Worm (Caenorhabditis elegans) whole organism, late embryonic: Measurements from ENCODE around the gene fbxc-32.
"Not testable (repeated sequence)": the region's sequence is repeated elsewhere in the genome, so short reads cannot be mapped to it uniquely, and the experiment has no call there.

Experiments used
- C08G9.2 ChIP-seq: sonication (generic microtip); optimal IDR thresholded peaks from 2 replicates; lab custom pipeline; 2016; ENCODE audit warnings: mild to moderate bottlenecking, missing genetic modification characterization, moderate library complexity, missing compliant biosample characterization
- C38D4.7 ChIP-seq: fragments of 200-800 bp; sonication (Bioruptor generic); optimal IDR thresholded peaks from 2 replicates; lab custom pipeline; 2018; ENCODE audit warnings: mild to moderate bottlenecking, missing genetic modification characterization, moderate library complexity, missing compliant biosample characterization
- F13H6.1 ChIP-seq: sonication (generic microtip); optimal IDR thresholded peaks from 2 replicates; lab custom pipeline; 2016; ENCODE audit warnings: missing genetic modification characterization, missing compliant biosample characterization
- ceh-19 ChIP-seq: fragments of 200-800 bp; sonication (Bioruptor generic); optimal IDR thresholded peaks from 2 replicates; lab custom pipeline; 2018; ENCODE audit warnings: mild to moderate bottlenecking, missing genetic modification characterization, missing compliant biosample characterization
- ceh-31 ChIP-seq: sonication (generic microtip); optimal IDR thresholded peaks from 2 replicates; lab custom pipeline; 2016; ENCODE audit warnings: missing genetic modification characterization, missing compliant biosample characterization
- ceh-48 ChIP-seq: sonication (generic microtip); optimal IDR thresholded peaks from 2 replicates; lab custom pipeline; 2016; ENCODE audit warnings: missing genetic modification characterization, inconsistent platforms, missing compliant biosample characterization
- che-1 ChIP-seq: sonication (generic microtip); optimal IDR thresholded peaks from 2 replicates; lab custom pipeline; 2016; ENCODE audit warnings: mild to moderate bottlenecking, missing genetic modification characterization, missing compliant biosample characterization
- elt-4 ChIP-seq: sonication (generic microtip); optimal IDR thresholded peaks from 2 replicates; lab custom pipeline; 2016; ENCODE audit warnings: missing genetic modification characterization, missing compliant biosample characterization
- eyg-1 ChIP-seq: sonication (generic microtip); optimal IDR thresholded peaks from 2 replicates; lab custom pipeline; 2016; ENCODE audit warnings: missing genotype, missing genetic modification characterization, missing compliant biosample characterization
- hlh-30 ChIP-seq: sonication (generic microtip); optimal IDR thresholded peaks from 2 replicates; lab custom pipeline; 2017; ENCODE audit warnings: antibody characterized with exemption, missing genetic modification characterization, missing compliant biosample characterization; ENCODE audit not compliant: insufficient read depth
- odd-2 ChIP-seq: sonication (generic microtip); optimal IDR thresholded peaks from 2 replicates; lab custom pipeline; 2017; ENCODE audit warnings: antibody characterized with exemption, mild to moderate bottlenecking, missing genetic modification characterization, missing compliant biosample characterization
- pag-3 ChIP-seq: sonication (generic microtip); optimal IDR thresholded peaks from 2 replicates; lab custom pipeline; 2016; ENCODE audit warnings: missing compliant biosample characterization, missing genetic modification characterization, borderline replicate concordance
- pat-9 ChIP-seq: fragments of 200-800 bp; sonication (Bioruptor generic); optimal IDR thresholded peaks from 2 replicates; lab custom pipeline; 2018; ENCODE audit warnings: mild to moderate bottlenecking, missing genetic modification characterization, moderate library complexity, missing compliant biosample characterization
- pqm-1 ChIP-seq: sonication (generic microtip); optimal IDR thresholded peaks from 2 replicates; lab custom pipeline; 2016; ENCODE audit warnings: missing genetic modification characterization, missing compliant biosample characterization
- pros-1 ChIP-seq: fragments of 150-350 bp; optimal IDR thresholded peaks from 2 replicates; lab custom pipeline; 2014; ENCODE audit warnings: missing biosample characterization, missing genetic modification reagents, missing genetic modification characterization
- ref-2 ChIP-seq: sonication (generic microtip); optimal IDR thresholded peaks from 2 replicates; lab custom pipeline; 2016; ENCODE audit warnings: missing genetic modification characterization, missing compliant biosample characterization
- sdc-2 ChIP-seq: sonication (generic microtip); optimal IDR thresholded peaks from 2 replicates; lab custom pipeline; 2016; ENCODE audit warnings: missing genotype, missing genetic modification characterization, missing compliant biosample characterization
- sox-2 ChIP-seq: fragments of 200-800 bp; sonication (Bioruptor generic); IDR thresholded peaks from 2 replicates; pipeline ENCODE4 v1.3.6; 2022; ENCODE audit warnings: missing genetic modification reagents, missing genetic modification characterization, missing compliant biosample characterization
- syd-9 ChIP-seq: sonication (generic microtip); optimal IDR thresholded peaks from 2 replicates; lab custom pipeline; 2016; ENCODE audit warnings: mild to moderate bottlenecking, missing genetic modification characterization, moderate library complexity, missing compliant biosample characterization
- tbx-2 ChIP-seq: sonication (generic microtip); optimal IDR thresholded peaks from 2 replicates; lab custom pipeline; 2016; ENCODE audit warnings: missing genetic modification characterization, missing compliant biosample characterization
- tbx-7 ChIP-seq: sonication (generic microtip); optimal IDR thresholded peaks from 2 replicates; lab custom pipeline; 2016; ENCODE audit warnings: missing genotype, missing genetic modification characterization, missing compliant biosample characterization
- ttx-3 ChIP-seq: sonication (generic microtip); optimal IDR thresholded peaks from 2 replicates; lab custom pipeline; 2016; ENCODE audit warnings: missing genetic modification reagents, missing genetic modification characterization, missing compliant biosample characterization
- unc-42 ChIP-seq: sonication (generic microtip); optimal IDR thresholded peaks from 2 replicates; lab custom pipeline; 2016; ENCODE audit warnings: missing genotype, missing genetic modification characterization, missing compliant biosample characterization
- zip-5 ChIP-seq: sonication (generic microtip); optimal IDR thresholded peaks from 2 replicates; lab custom pipeline; 2016; ENCODE audit warnings: missing genetic modification characterization, missing compliant biosample characterization

fbxc-32 gene

DNA sequence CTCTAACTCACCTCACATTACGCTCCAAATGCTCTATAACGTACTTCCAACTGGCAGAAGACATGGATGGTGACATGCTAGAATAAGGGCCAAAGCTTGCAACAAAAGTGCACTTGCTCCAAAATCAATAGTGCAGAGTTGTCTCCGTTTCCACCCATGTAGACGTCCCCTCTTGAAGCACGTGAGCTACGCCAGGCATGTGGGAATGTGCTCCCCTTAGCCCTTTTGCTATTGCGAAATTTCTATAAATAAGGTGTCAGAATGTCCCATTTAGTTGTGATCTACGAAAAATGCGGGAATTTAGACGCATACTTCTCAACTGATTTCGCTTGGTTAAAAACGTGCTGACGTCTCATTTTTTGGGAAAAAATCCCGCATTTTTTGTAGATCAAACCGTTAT, 2.4 kb upstream of the fbxc-32 start:
- TF ChIP-seq ceh-48 (peak; percentile 46), sox-2 (GFP tag; lab: Robert Waterston, UW) (no peak), ceh-19 (GFP tag; lab: Kevin White, UChicago) (peak; percentile 28)

DNA sequence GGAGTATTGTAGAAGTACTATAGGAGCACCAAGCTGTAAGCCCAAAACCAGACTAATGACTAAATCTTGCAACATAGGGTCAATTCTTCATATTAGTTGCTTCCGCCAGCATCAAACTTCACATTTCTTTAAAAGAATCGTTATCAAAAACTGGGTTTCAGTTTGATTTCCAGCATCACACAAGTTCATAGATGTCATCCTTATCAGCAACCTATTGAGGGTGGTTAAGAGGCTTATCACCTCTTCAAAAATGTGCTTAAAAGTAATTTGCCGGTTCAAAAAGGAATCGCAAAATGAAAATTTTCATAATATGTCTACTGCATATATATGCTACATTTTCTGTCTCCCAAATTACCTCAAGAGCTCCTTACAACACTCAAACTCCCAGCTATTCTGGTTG, 4.2 kb downstream of the fbxc-32 start, which contains the start of gene clec-43:
clec-43 (plus strand) TSS at position 294 of the 400 bp plus-strand sequence.
- TF ChIP-seq F13H6.1 (tag; lab: Kevin White, UChicago): no peak
- TF ChIP-seq che-1 (tag; lab: Kevin White, UChicago): no peak
- no peak for TF ChIP-seq pag-3 (tag; lab: Kevin White, UChicago)
- TF ChIP-seq pqm-1 (tag; lab: Kevin White, UChicago): no peak
- TF ChIP-seq eyg-1 (tag; lab: Kevin White, UChicago): no peak
- no peak for TF ChIP-seq sdc-2 (tag; lab: Kevin White, UChicago)
- TF ChIP-seq sox-2 (GFP tag; lab: Robert Waterston, UW): no peak
- TF ChIP-seq unc-42 (tag; lab: Kevin White, UChicago): no peak
- TF ChIP-seq odd-2 (tag; lab: Kevin White, UChicago): no peak
- no peak for TF ChIP-seq ceh-31 (tag; lab: Kevin White, UChicago)

DNA sequence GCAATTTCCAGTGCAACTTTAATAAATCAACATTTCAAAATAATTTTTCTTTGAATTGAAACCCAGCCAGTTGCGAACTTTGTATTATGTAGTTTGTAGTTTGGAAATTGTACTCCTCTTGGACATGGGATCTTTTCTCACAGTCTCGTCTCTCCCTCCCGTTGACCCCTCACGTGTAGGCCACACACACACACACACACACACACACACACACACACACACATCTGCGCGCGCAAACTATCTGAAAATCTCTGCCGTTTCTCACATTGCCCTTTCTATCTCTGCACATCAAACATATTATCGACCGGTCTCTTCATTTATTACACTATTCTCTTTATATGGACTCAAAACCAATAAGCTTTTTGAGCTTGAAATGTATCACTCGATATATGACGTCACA, 7.2 kb downstream of the fbxc-32 start, which contains the start of gene fbxc-36:
fbxc-36 (plus strand) TSS at position 205 of the 400 bp plus-strand sequence.
- TF ChIP-seq tbx-2 (tag; lab: Kevin White, UChicago) (no peak), hlh-30 (tag; lab: Kevin White, UChicago) (peak; percentile 48)

DNA sequence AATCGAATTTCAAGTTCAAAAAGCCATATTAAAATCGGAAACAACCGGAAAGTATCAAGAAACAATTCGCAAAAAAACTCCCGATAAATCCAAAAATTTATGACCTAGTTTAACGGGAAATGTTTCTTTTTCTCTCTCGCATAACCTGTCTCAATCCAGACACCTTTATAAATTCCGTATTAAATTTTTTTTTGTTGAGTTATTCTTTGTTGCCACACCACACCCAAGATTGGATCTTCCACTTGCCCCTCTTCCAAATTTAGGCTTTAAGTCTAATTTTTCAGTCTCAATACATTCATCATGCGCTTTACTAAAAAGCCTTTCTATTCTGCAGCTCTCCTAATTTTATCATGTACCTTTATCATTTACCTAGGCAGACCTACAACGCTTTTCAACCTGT, 9.4 kb downstream of the fbxc-32 start, which contains the start of gene R07C3.3:
R07C3.3 (plus strand) TSS at position 301 of the 400 bp plus-strand sequence.
- no peak for TF ChIP-seq pros-1 (tag; lab: Kevin White, UChicago)

DNA sequence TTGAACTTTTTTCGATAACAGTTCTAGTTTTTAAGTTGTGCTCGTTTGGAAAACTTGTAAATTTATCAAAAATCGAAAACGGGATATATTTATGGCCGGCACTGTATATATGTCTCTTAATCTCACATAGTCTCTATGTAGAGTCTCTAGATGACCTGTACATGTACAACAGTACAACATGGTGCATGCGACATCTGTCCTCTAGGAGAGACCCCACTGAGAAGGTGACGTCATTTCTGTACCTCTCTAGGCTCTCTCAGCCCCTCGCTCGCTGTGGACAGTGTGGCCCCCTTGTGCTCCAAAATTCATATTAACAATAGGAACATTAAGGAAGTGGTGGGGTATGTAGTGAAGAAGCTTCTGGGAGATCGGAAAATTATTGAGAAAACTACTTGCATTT, 10.7 kb downstream of the fbxc-32 start:
- peak; percentile 83 for TF ChIP-seq ref-2
- TF ChIP-seq odd-2 (tag; lab: Kevin White, UChicago): no peak

DNA sequence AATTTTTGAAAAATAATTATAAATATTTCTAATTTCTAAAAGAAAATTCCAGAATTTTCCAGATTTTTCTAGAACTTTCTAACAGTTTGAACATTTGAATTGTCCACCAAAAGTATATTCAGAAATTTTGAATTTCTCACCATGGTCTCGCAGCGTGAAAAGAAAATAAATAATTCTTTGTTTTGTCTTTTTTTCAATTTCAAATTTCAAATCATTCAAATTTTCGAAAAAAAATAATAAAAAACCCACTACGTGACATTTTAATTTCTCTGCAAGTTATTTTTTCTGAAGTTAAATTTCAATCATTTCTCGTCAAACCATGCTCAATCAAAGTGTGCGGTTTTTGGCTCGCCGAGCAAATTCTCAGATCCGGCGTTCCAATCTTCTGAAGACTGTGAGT, 15.3 kb downstream of the fbxc-32 start, which contains the start of gene acs-15:
acs-15 (plus strand) TSS at position 301 of the 400 bp plus-strand sequence.
- TF ChIP-seq C08G9.2 (tag; lab: Kevin White, UChicago): no peak
- no peak for TF ChIP-seq elt-4
- no peak for TF ChIP-seq ref-2
- no peak for TF ChIP-seq ceh-19 (GFP tag; lab: Kevin White, UChicago)
- no peak for TF ChIP-seq unc-42 (tag; lab: Kevin White, UChicago)
- TF ChIP-seq C38D4.7 (GFP tag; lab: Kevin White, UChicago): no peak
- no peak for TF ChIP-seq pat-9 (tag; lab: Kevin White, UChicago)
- TF ChIP-seq ttx-3 (tag; lab: Kevin White, UChicago): no peak
- no peak for TF ChIP-seq sdc-2 (tag; lab: Kevin White, UChicago)

DNA sequence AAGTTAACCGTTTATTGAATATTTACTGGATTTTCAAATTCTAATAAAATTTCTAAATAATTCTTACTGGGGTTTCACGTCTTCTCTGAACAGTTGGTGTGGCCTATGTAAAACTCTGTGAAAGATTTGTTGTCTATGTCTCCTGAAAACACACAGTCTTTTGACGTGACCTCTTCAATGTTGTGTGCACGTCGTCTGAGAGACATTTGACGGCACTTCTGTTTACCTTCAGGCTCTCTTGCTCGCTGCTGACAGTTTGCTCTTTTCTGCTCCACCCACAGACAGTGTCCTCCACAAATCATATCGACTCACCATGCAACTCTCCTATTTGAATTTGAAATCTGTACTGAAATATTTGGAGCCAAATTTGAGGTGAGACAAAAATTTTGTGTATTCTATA, 17.1 kb downstream of the fbxc-32 start, which contains the start of gene fbxc-34:
fbxc-34 (plus strand) TSS at position 301 of the 400 bp plus-strand sequence.
- TF ChIP-seq syd-9, tbx-2, zip-5 (tag; lab: Kevin White, UChicago): not testable (repeated sequence)

DNA sequence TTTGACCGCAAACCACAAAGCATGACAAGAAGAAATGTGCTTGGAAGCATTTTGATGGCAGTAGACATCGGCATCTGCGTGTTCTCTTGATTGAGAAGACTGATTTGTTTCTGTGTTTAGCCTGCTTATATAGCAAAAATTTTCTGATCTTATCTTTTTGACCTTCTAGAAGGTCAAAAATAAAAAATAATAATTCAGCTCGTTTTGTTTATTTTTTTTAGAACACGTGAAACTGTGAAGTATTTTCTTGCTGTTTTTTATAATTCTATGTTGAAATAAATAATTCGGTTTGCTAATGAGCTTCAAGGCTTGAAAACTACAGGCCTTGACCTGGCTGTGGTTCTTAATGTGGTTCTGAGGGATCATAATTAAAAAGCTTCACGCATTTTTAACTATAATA, 20.7 kb downstream of the fbxc-32 start, which contains the start of gene R07C3.13:
R07C3.13 (minus strand) TSS at position 101 of the 400 bp plus-strand sequence.
- TF ChIP-seq tbx-7 (no peak), C08G9.2 (tag; lab: Kevin White, UChicago) (no peak)
